Fruit fly (Drosophila melanogaster): ENCODE measurements around the gene Tbh.

Tbh gene

dm6 chrX:8075300-8075927, 79.9 kb downstream of the Tbh start, which contains the start of the genes Upf2 and CG1571 (continued):
- TF ChIP-seq oc (tag; optimal IDR thresholded peaks at IDR 0.05) = no peak
- TF ChIP-seq CrebB (tag; optimal IDR thresholded peaks at IDR 0.05) = no peak
- TF ChIP-seq CG7372 (GFP tag; IDR thresholded peaks at IDR 0.05) = no peak
- peak; percentile 86 for TF ChIP-seq CG9797 (GFP tag; optimal IDR thresholded peaks at IDR 0.05)
- TF ChIP-seq chinmo (GFP tag; IDR thresholded peaks at IDR 0.05; ENCODE audit: partially characterized antibody) = 0 out of 4 replicates have a peak, but pooled peaks have one; percentile 19
- TF ChIP-seq knrl (GFP tag; IDR thresholded peaks at IDR 0.05; ENCODE audit: partially characterized antibody) = peak; percentile 60
- TF ChIP-seq CG10543 (GFP tag; optimal IDR thresholded peaks at IDR 0.05) = no peak
- TF ChIP-seq CG16815 (GFP tag; optimal IDR thresholded peaks at IDR 0.05) = no peak
- TF ChIP-seq CG2889 (GFP tag; IDR thresholded peaks at IDR 0.05) = no peak
- TF ChIP-seq tin (GFP tag; optimal IDR thresholded peaks at IDR 0.05) = no peak
- no peak for TF ChIP-seq jumu (GFP tag; optimal IDR thresholded peaks at IDR 0.05)
- TF ChIP-seq H2.0 (GFP tag; IDR thresholded peaks at IDR 0.05) = no peak
- no peak for TF ChIP-seq CG32532 (GFP tag; IDR thresholded peaks at IDR 0.05)
- no peak for TF ChIP-seq CG11695 (GFP tag; IDR thresholded peaks at IDR 0.05)
- TF ChIP-seq Meics (GFP tag; optimal IDR thresholded peaks at IDR 0.05) = no peak
- no peak for TF ChIP-seq scrt (GFP tag; optimal IDR thresholded peaks at IDR 0.05)
- TF ChIP-seq trh (GFP tag; optimal IDR thresholded peaks at IDR 0.05) = no peak
- no peak for TF ChIP-seq D (optimal IDR thresholded peaks at IDR 0.05)
- TF ChIP-seq D (GFP tag; optimal IDR thresholded peaks at IDR 0.05) = no peak
- TF ChIP-seq Kr (GFP tag; optimal IDR thresholded peaks at IDR 0.05) = no peak
- no peak for TF ChIP-seq CG17912 (GFP tag; optimal IDR thresholded peaks at IDR 0.05)
- TF ChIP-seq pfk (GFP tag; optimal IDR thresholded peaks at IDR 0.05) = no peak
- TF ChIP-seq NC2β (GFP tag; optimal IDR thresholded peaks at IDR 0.05) = no peak
- TF ChIP-seq pan (optimal IDR thresholded peaks at IDR 0.05) = no peak
- TF ChIP-seq pan (GFP tag; optimal IDR thresholded peaks at IDR 0.05 in 1 of 2, IDR thresholded peaks at IDR 0.05 in 1 of 2) = no peak
- peak; percentile 27 for TF ChIP-seq Sin3A (optimal IDR thresholded peaks at IDR 0.05)
- peak; percentile 59 for TF ChIP-seq CG10267 (tag; optimal IDR thresholded peaks at IDR 0.05)
- TF ChIP-seq Sox100B (GFP tag; optimal IDR thresholded peaks at IDR 0.05) = no peak
- no peak for TF ChIP-seq CG17802 (tag; optimal IDR thresholded peaks at IDR 0.05)
- TF ChIP-seq ato (GFP tag; IDR thresholded peaks at IDR 0.05; ENCODE audit: partially characterized antibody) = peak; percentile 71
- TF ChIP-seq onecut (GFP tag; IDR thresholded peaks at IDR 0.05) = no peak
- TF ChIP-seq chif (GFP tag; optimal IDR thresholded peaks at IDR 0.05) = no peak
- TF ChIP-seq pb (GFP tag; optimal IDR thresholded peaks at IDR 0.05) = no peak
- no peak for TF ChIP-seq HLHmδ (GFP tag; optimal IDR thresholded peaks at IDR 0.05)
- no peak for TF ChIP-seq sr (GFP tag; IDR thresholded peaks at IDR 0.05)
- no peak for TF ChIP-seq CG9437 (GFP tag; optimal IDR thresholded peaks at IDR 0.05)
- no peak for TF ChIP-seq klu (GFP tag; IDR thresholded peaks at IDR 0.05)
- 0 out of 2 replicates have a peak, but pooled peaks have one; percentile 13 for TF ChIP-seq CG2129 (GFP tag; IDR thresholded peaks at IDR 0.05; ENCODE audit: partially characterized antibody)
- TF ChIP-seq Hand (GFP tag; optimal IDR thresholded peaks at IDR 0.05) = no peak
- no peak for TF ChIP-seq CG11456 (GFP tag; IDR thresholded peaks at IDR 0.05)
- no peak for TF ChIP-seq Deaf1 (tag; optimal IDR thresholded peaks at IDR 0.05)
- no peak for TF ChIP-seq fd3F (GFP tag; optimal IDR thresholded peaks at IDR 0.05)
- no peak for TF ChIP-seq gcm2 (GFP tag; optimal IDR thresholded peaks at IDR 0.05)
- no peak for TF ChIP-seq wor (GFP tag; IDR thresholded peaks at IDR 0.05)
- TF ChIP-seq Camta (GFP tag; optimal IDR thresholded peaks at IDR 0.05) = no peak

Measured in whole organism, embryonic.